Worm (Caenorhabditis elegans) whole organism, late embryonic: Measurements from ENCODE around the gene his-38.

Source experiments
- C08G9.2 ChIP-seq: sonication (generic microtip); optimal IDR thresholded peaks from 2 replicates; lab custom pipeline; 2016; ENCODE audit warnings: mild to moderate bottlenecking, missing genetic modification characterization, moderate library complexity, missing compliant biosample characterization
- C38D4.7 ChIP-seq: fragments of 200-800 bp; sonication (Bioruptor generic); optimal IDR thresholded peaks from 2 replicates; lab custom pipeline; 2018; ENCODE audit warnings: mild to moderate bottlenecking, missing genetic modification characterization, moderate library complexity, missing compliant biosample characterization
- F13H6.1 ChIP-seq: sonication (generic microtip); optimal IDR thresholded peaks from 2 replicates; lab custom pipeline; 2016; ENCODE audit warnings: missing genetic modification characterization, missing compliant biosample characterization
- K02D7.2 ChIP-seq: sonication (generic microtip); optimal IDR thresholded peaks from 2 replicates; lab custom pipeline; 2017; ENCODE audit warnings: mild to moderate bottlenecking, missing genetic modification characterization, missing compliant biosample characterization
- K09A11.1 ChIP-seq: sonication (generic microtip); optimal IDR thresholded peaks from 2 replicates; lab custom pipeline; 2017; ENCODE audit warnings: antibody characterized with exemption, mild to moderate bottlenecking, missing genetic modification characterization, missing compliant biosample characterization; ENCODE audit not compliant: insufficient read depth
- T23F11.4 ChIP-seq: fragments of 200-800 bp; sonication (Bioruptor generic); optimal IDR thresholded peaks from 2 replicates; lab custom pipeline; 2018; ENCODE audit warnings: mild to moderate bottlenecking, missing genetic modification characterization, missing compliant biosample characterization
- Y22D7AL.16 ChIP-seq: sonication (generic microtip); optimal IDR thresholded peaks from 2 replicates; lab custom pipeline; 2016; ENCODE audit warnings: missing genetic modification characterization, missing compliant biosample characterization
- ahr-1 ChIP-seq: sonication (generic microtip); optimal IDR thresholded peaks from 2 replicates; lab custom pipeline; 2016; ENCODE audit warnings: missing genetic modification characterization, missing compliant biosample characterization
- ceh-18 ChIP-seq: sonication (generic microtip); optimal IDR thresholded peaks from 2 replicates; lab custom pipeline; 2016; ENCODE audit warnings: missing genetic modification characterization, missing compliant biosample characterization
- ceh-22 ChIP-seq: sonication (generic microtip); optimal IDR thresholded peaks from 2 replicates; lab custom pipeline; 2017; ENCODE audit warnings: missing biosample characterization, missing genetic modification characterization
- ceh-30 ChIP-seq: fragments of 150-350 bp; optimal IDR thresholded peaks from 2 replicates; lab custom pipeline; 2014; ENCODE audit warnings: missing biosample characterization, missing genetic modification characterization
- ceh-31 ChIP-seq: sonication (generic microtip); optimal IDR thresholded peaks from 2 replicates; lab custom pipeline; 2016; ENCODE audit warnings: missing genetic modification characterization, missing compliant biosample characterization
- ceh-45 ChIP-seq: fragments of 200-800 bp; sonication (Bioruptor generic); IDR thresholded peaks from 2 replicates; pipeline ENCODE4 v1.3.6; 2022; ENCODE audit warnings: missing genetic modification reagents, missing genetic modification characterization, missing compliant biosample characterization
- ceh-48 ChIP-seq: sonication (generic microtip); optimal IDR thresholded peaks from 2 replicates; lab custom pipeline; 2016; ENCODE audit warnings: missing genetic modification characterization, inconsistent platforms, missing compliant biosample characterization
- ceh-6 ChIP-seq: fragments of 200-800 bp; sonication (Bioruptor generic); optimal IDR thresholded peaks from 2 replicates; lab custom pipeline; 2018; ENCODE audit warnings: mild to moderate bottlenecking, missing genetic modification characterization, missing compliant biosample characterization
- ceh-9 ChIP-seq: sonication (generic microtip); optimal IDR thresholded peaks from 2 replicates; lab custom pipeline; 2016; ENCODE audit warnings: mild to moderate bottlenecking, missing genetic modification characterization, inconsistent platforms, missing compliant biosample characterization
- che-1 ChIP-seq: sonication (generic microtip); optimal IDR thresholded peaks from 2 replicates; lab custom pipeline; 2016; ENCODE audit warnings: mild to moderate bottlenecking, missing genetic modification characterization, missing compliant biosample characterization
- dve-1 ChIP-seq: sonication (generic microtip); optimal IDR thresholded peaks from 2 replicates; lab custom pipeline; 2017; ENCODE audit warnings: antibody characterized with exemption, mild to moderate bottlenecking, missing genetic modification characterization, missing compliant biosample characterization
- elt-2 ChIP-seq: sonication (generic microtip); optimal IDR thresholded peaks from 2 replicates; lab custom pipeline; 2016; ENCODE audit warnings: missing genetic modification reagents, missing genetic modification characterization, missing compliant biosample characterization
- fax-1 ChIP-seq: sonication (generic microtip); optimal IDR thresholded peaks from 2 replicates; lab custom pipeline; 2016; ENCODE audit warnings: missing genotype, missing genetic modification characterization, missing compliant biosample characterization
- fkh-6 ChIP-seq: sonication (generic microtip); optimal IDR thresholded peaks from 2 replicates; lab custom pipeline; 2016; ENCODE audit warnings: missing genetic modification characterization, missing compliant biosample characterization
- gmeb-2 ChIP-seq: sonication (generic microtip); optimal IDR thresholded peaks from 2 replicates; lab custom pipeline; 2016; ENCODE audit warnings: missing genetic modification characterization, inconsistent platforms, missing compliant biosample characterization
- hlh-13 ChIP-seq: fragments of 200-800 bp; sonication (Bioruptor generic); optimal IDR thresholded peaks from 2 replicates; lab custom pipeline; 2018; ENCODE audit warnings: mild to moderate bottlenecking, missing genetic modification characterization, missing compliant biosample characterization
- hlh-30 ChIP-seq: sonication (generic microtip); optimal IDR thresholded peaks from 2 replicates; lab custom pipeline; 2017; ENCODE audit warnings: antibody characterized with exemption, missing genetic modification characterization, missing compliant biosample characterization; ENCODE audit not compliant: insufficient read depth
- hlh-6 ChIP-seq: sonication (generic microtip); optimal IDR thresholded peaks from 2 replicates; lab custom pipeline; 2016; ENCODE audit warnings: missing genotype, missing genetic modification characterization, missing compliant biosample characterization
- lin-11 ChIP-seq: fragments of 200-800 bp; sonication (Bioruptor generic); optimal IDR thresholded peaks from 2 replicates; lab custom pipeline; 2018; ENCODE audit warnings: mild to moderate bottlenecking, missing genetic modification characterization, missing compliant biosample characterization
- madf-2 ChIP-seq: sonication (generic microtip); optimal IDR thresholded peaks from 2 replicates; lab custom pipeline; 2017; ENCODE audit warnings: missing genetic modification characterization, missing compliant biosample characterization
- mec-3 ChIP-seq: sonication (generic microtip); optimal IDR thresholded peaks from 2 replicates; lab custom pipeline; 2016; ENCODE audit warnings: borderline replicate concordance, missing genetic modification characterization, missing compliant biosample characterization
- nhr-11 ChIP-seq: fragments of 150-350 bp; optimal IDR thresholded peaks from 2 replicates; lab custom pipeline; 2014; ENCODE audit warnings: missing biosample characterization, missing genetic modification characterization
- npax-4 ChIP-seq: sonication (generic microtip); optimal IDR thresholded peaks from 2 replicates; lab custom pipeline; 2016; ENCODE audit warnings: missing genetic modification characterization, missing compliant biosample characterization
- odd-2 ChIP-seq: sonication (generic microtip); optimal IDR thresholded peaks from 2 replicates; lab custom pipeline; 2017; ENCODE audit warnings: antibody characterized with exemption, mild to moderate bottlenecking, missing genetic modification characterization, missing compliant biosample characterization
- pha-4 ChIP-seq: fragments of 150-350 bp; optimal IDR thresholded peaks from 2 replicates; lab custom pipeline; 2018; ENCODE audit warnings: missing biosample characterization, missing genetic modification reagents, missing genetic modification characterization
- pqm-1 ChIP-seq: sonication (generic microtip); optimal IDR thresholded peaks from 2 replicates; lab custom pipeline; 2016; ENCODE audit warnings: missing genetic modification characterization, missing compliant biosample characterization
- pros-1 ChIP-seq: fragments of 150-350 bp; optimal IDR thresholded peaks from 2 replicates; lab custom pipeline; 2014; ENCODE audit warnings: missing biosample characterization, missing genetic modification reagents, missing genetic modification characterization
- ref-2 ChIP-seq: sonication (generic microtip); optimal IDR thresholded peaks from 2 replicates; lab custom pipeline; 2016; ENCODE audit warnings: missing genetic modification characterization, missing compliant biosample characterization
- sox-4 ChIP-seq: sonication (generic microtip); optimal IDR thresholded peaks from 2 replicates; lab custom pipeline; 2017; ENCODE audit warnings: mild to moderate bottlenecking, missing genetic modification characterization, inconsistent platforms, missing compliant biosample characterization
- tbx-2 ChIP-seq: sonication (generic microtip); optimal IDR thresholded peaks from 2 replicates; lab custom pipeline; 2016; ENCODE audit warnings: missing genetic modification characterization, missing compliant biosample characterization
- unc-42 ChIP-seq: sonication (generic microtip); optimal IDR thresholded peaks from 2 replicates; lab custom pipeline; 2016; ENCODE audit warnings: missing genotype, missing genetic modification characterization, missing compliant biosample characterization
- zip-5 ChIP-seq: sonication (generic microtip); optimal IDR thresholded peaks from 2 replicates; lab custom pipeline; 2016; ENCODE audit warnings: missing genetic modification characterization, missing compliant biosample characterization

The his-38 gene

ce11 chrX:7283136-7283535 is 26.5 kb downstream of the his-38 start:
- no peak for TF ChIP-seq C38D4.7 (GFP tag; lab: Kevin White, UChicago)
- TF ChIP-seq lin-11, result no peak
- TF ChIP-seq fax-1 (tag; lab: Kevin White, UChicago), result no peak
- no peak for TF ChIP-seq odd-2 (tag; lab: Kevin White, UChicago)
- no peak for TF ChIP-seq ref-2
- no peak for TF ChIP-seq pha-4

- no peak for TF ChIP-seq F13H6.1 (tag; lab: Kevin White, UChicago)
- TF ChIP-seq mec-3, result no peak
- no peak for TF ChIP-seq ceh-48 (tag; lab: Kevin White, UChicago)
- peak; percentile 94 for TF ChIP-seq unc-42 (tag; lab: Kevin White, UChicago)
- TF ChIP-seq che-1 (tag; lab: Kevin White, UChicago), result no peak
- no peak for TF ChIP-seq C08G9.2
Measured at ce11 chrX:7281347-7281746, 28.3 kb downstream of the his-38 start.

- TF ChIP-seq ceh-45 (GFP tag; lab: Robert Waterston, UW) (no peak), ceh-9 (tag; lab: Kevin White, UChicago) (no peak), F13H6.1 (tag; lab: Kevin White, UChicago) (no peak), ceh-6 (GFP tag; lab: Kevin White, UChicago) (no peak), pros-1 (tag; lab: Kevin White, UChicago) (no peak), lin-11 (no peak), K02D7.2 (tag; lab: Kevin White, UChicago) (no peak), tbx-2 (no peak), madf-2 (no peak)
Measured at ce11 chrX:7279671-7280389, 29.8 kb downstream of the his-38 start, which contains the start of gene unc-10. unc-10 (minus strand) TSS chrX:7280322.

ce11 chrX:7278095-7278494 is 31.6 kb downstream of the his-38 start:
- TF ChIP-seq hlh-30 (tag; lab: Kevin White, UChicago) (no peak), pros-1 (tag; lab: Kevin White, UChicago) (no peak), K02D7.2 (tag; lab: Kevin White, UChicago) (no peak), T23F11.4 (GFP tag; lab: Kevin White, UChicago) (no peak), elt-2 (tag; lab: Kevin White, UChicago) (no peak), npax-4 (tag; lab: Kevin White, UChicago) (no peak), lin-11 (no peak), K09A11.1 (tag; lab: Kevin White, UChicago) (no peak), pqm-1 (tag; lab: Kevin White, UChicago) (no peak), hlh-6 (no peak), fkh-6 (tag; lab: Kevin White, UChicago) (no peak), ceh-30 (tag; lab: Kevin White, UChicago) (no peak), gmeb-2 (tag; lab: Kevin White, UChicago) (no peak), ceh-22 (tag; lab: Kevin White, UChicago) (no peak), tbx-2 (no peak)

- no peak for TF ChIP-seq ceh-22 (tag; lab: Kevin White, UChicago)
- no peak for TF ChIP-seq sox-4 (tag; lab: Kevin White, UChicago)
- TF ChIP-seq hlh-13 (GFP tag; lab: Kevin White, UChicago), result no peak
- no peak for TF ChIP-seq ceh-31 (tag; lab: Kevin White, UChicago)
- TF ChIP-seq ahr-1, result no peak
- no peak for TF ChIP-seq gmeb-2 (tag; lab: Kevin White, UChicago)
- TF ChIP-seq elt-2 (tag; lab: Kevin White, UChicago), result no peak
- TF ChIP-seq pha-4, result no peak
- TF ChIP-seq hlh-30 (tag; lab: Kevin White, UChicago), result no peak
- TF ChIP-seq nhr-11 (tag; lab: Kevin White, UChicago), result no peak
- no peak for TF ChIP-seq hlh-6
- no peak for TF ChIP-seq Y22D7AL.16
- TF ChIP-seq zip-5, result no peak
- no peak for TF ChIP-seq dve-1 (tag; lab: Kevin White, UChicago)
- TF ChIP-seq ceh-18 (tag; lab: Kevin White, UChicago), result no peak
- TF ChIP-seq madf-2, result no peak
- no peak for TF ChIP-seq lin-11
- no peak for TF ChIP-seq ref-2
Measured at ce11 chrX:7271968-7272367, 37.7 kb downstream of the his-38 start, which contains the start of gene F46H5.11. F46H5.11 (minus strand) TSS chrX:7272068.
